Worm (Caenorhabditis elegans): Measurements from ENCODE around the gene srt-29.

DNA sequence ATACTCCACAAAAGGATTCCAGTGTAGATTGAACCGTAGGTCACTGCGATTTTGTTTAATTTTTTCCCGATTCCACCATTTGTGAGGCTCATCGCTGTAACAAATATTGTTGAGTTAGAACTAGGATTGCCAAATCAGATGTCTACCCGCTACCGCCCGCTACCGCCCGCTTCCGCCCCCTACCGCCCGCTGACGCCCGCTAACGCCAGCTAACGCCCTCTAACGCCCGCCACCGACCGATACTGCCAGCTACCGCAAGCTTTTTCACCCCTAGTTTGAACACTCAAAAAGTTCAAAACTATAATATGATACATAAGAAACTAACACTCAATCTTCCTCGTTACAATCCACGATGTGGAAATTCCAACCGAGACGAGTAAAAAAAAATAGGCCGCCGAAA, 39.5 kb upstream of the srt-29 start:
- TF ChIP-seq fkh-10 (GFP tag; optimal IDR thresholded peaks at IDR 0.05), result no peak
- TF ChIP-seq lim-6 (tag; optimal IDR thresholded peaks at IDR 0.05), result no peak
- TF ChIP-seq K02D7.2 (tag; optimal IDR thresholded peaks at IDR 0.05), result no peak
- TF ChIP-seq rnt-1 (tag; optimal IDR thresholded peaks at IDR 0.05), result no peak
- TF ChIP-seq tbx-2 (tag; optimal IDR thresholded peaks at IDR 0.05), result no peak
- no peak for TF ChIP-seq lin-11 (tag; optimal IDR thresholded peaks at IDR 0.05)

Data from whole organism, late embryonic.